Fruit fly (Drosophila melanogaster) whole organism, wandering third instar larva: ENCODE results near the gene OS9.

ENCODE experiments used
- Abd-B ChIP-seq: fragments of >200 bp; optimal IDR thresholded peaks from 2 replicates; lab custom pipeline; 2017; ENCODE audit warnings: missing biosample characterization, missing genetic modification characterization
- CG32264 ChIP-seq: fragments of 200-800 bp; sonication (Bioruptor generic); optimal IDR thresholded peaks from 2 replicates; lab custom pipeline; 2016; ENCODE audit warnings: missing biosample characterization, missing genetic modification characterization
- CG9705 ChIP-seq: fragments of 200-800 bp; sonication (Bioruptor generic); optimal IDR thresholded peaks from 2 replicates; lab custom pipeline; 2018; ENCODE audit warnings: missing biosample characterization, mild to moderate bottlenecking, missing genetic modification characterization
- CrebA ChIP-seq: fragments of 200-800 bp; sonication (Bioruptor generic); optimal IDR thresholded peaks from 2 replicates; lab custom pipeline; 2016; ENCODE audit warnings: missing biosample characterization, mild to moderate bottlenecking, missing genetic modification characterization, borderline replicate concordance
- Dfd ChIP-seq: fragments of >200 bp; optimal IDR thresholded peaks from 2 replicates; lab custom pipeline; 2017; ENCODE audit warnings: missing biosample characterization, missing genetic modification characterization
- Dif ChIP-seq: fragments of 200-275, 200-300 bp; sonication (Bioruptor generic); optimal IDR thresholded peaks from 2 replicates; lab custom pipeline; 2018; ENCODE audit warnings: missing biosample characterization, missing genetic modification characterization; ENCODE audit not compliant: partially characterized antibody
- GATAd ChIP-seq: sonication (Bioruptor generic); optimal IDR thresholded peaks from 2 replicates; lab custom pipeline; 2016; ENCODE audit warnings: missing biosample characterization, missing genetic modification characterization
- HLH106 ChIP-seq: fragments of 200-800 bp; optimal IDR thresholded peaks from 3 replicates; lab custom pipeline; 2019; ENCODE audit warnings: missing biosample characterization, mild to moderate bottlenecking, missing genetic modification characterization, moderate library complexity
- Hnf4 ChIP-seq: fragments of 200-800 bp; sonication (Bioruptor generic); optimal IDR thresholded peaks from 2 replicates; lab custom pipeline; 2016; ENCODE audit warnings: missing biosample characterization, mild to moderate bottlenecking, missing genetic modification characterization
- Hr78 ChIP-seq: fragments of >200 bp; optimal IDR thresholded peaks from 2 replicates; lab custom pipeline; 2017; ENCODE audit warnings: missing biosample characterization, missing genetic modification characterization
- Hr83 ChIP-seq: fragments of 200-300 bp; sonication (Bioruptor generic); optimal IDR thresholded peaks from 2 replicates; lab custom pipeline; 2016; ENCODE audit warnings: missing biosample characterization, mild to moderate bottlenecking, missing genetic modification characterization, moderate library complexity; ENCODE audit not compliant: poor library complexity, severe bottlenecking
- Jra ChIP-seq: sonication (Bioruptor generic); optimal IDR thresholded peaks from 2 replicates; lab custom pipeline; 2016; ENCODE audit warnings: missing biosample characterization, missing genetic modification characterization
- Mio ChIP-seq: sonication (Bioruptor generic); optimal IDR thresholded peaks from 2 replicates; lab custom pipeline; 2016; ENCODE audit warnings: missing biosample characterization, missing genetic modification characterization
- OdsH ChIP-seq: fragments of 200-800 bp; sonication (Bioruptor generic); optimal IDR thresholded peaks from 2 replicates; lab custom pipeline; 2016; ENCODE audit warnings: missing biosample characterization, mild to moderate bottlenecking, missing genetic modification characterization
- Rel ChIP-seq, 2 experiments: fragments of 200-800 bp; sonication (Bioruptor generic) in 1 of 2; optimal IDR thresholded peaks; 2 replicates in 1 of 2; 3 replicates in 1 of 2; lab custom pipeline; 2016 to 2019; ENCODE audit warnings: mild to moderate bottlenecking in 2 of 2, missing biosample characterization in 2 of 2, missing genetic modification characterization in 2 of 2, moderate library complexity in 1 of 2
- Sp1 ChIP-seq: fragments of 200-800 bp; sonication (Bioruptor generic); optimal IDR thresholded peaks from 3 replicates; lab custom pipeline; 2019; ENCODE audit warnings: missing biosample characterization, mild to moderate bottlenecking, missing genetic modification characterization, moderate library complexity
- Vsx2 ChIP-seq: fragments of 200-300, 225-300 bp; sonication (Bioruptor generic); optimal IDR thresholded peaks from 2 replicates; lab custom pipeline; 2018; ENCODE audit warnings: missing biosample characterization, missing genetic modification characterization; ENCODE audit not compliant: partially characterized antibody
- br ChIP-seq: fragments of 200-800 bp; sonication (Bioruptor generic); optimal IDR thresholded peaks from 2 replicates; lab custom pipeline; 2016; ENCODE audit warnings: missing biosample characterization, missing genetic modification characterization
- dl ChIP-seq, 2 experiments: fragments of 175-275, 200-275 bp in 1 of 2; fragments of 200-275 bp in 1 of 2; sonication (Bioruptor generic); optimal IDR thresholded peaks; lab custom pipeline; 2018; ENCODE audit warnings: mild to moderate bottlenecking in 2 of 2, missing biosample characterization in 2 of 2, missing genetic modification characterization in 2 of 2, moderate library complexity in 2 of 2; ENCODE audit not compliant: partially characterized antibody in 2 of 2, insufficient read depth in 1 of 2
- dsf ChIP-seq: sonication (Bioruptor generic); optimal IDR thresholded peaks from 2 replicates; lab custom pipeline; 2016; ENCODE audit warnings: missing biosample characterization, missing genetic modification characterization, borderline replicate concordance
- ey ChIP-seq: fragments of 200-800 bp; sonication (Bioruptor generic); optimal IDR thresholded peaks from 2 replicates; lab custom pipeline; 2016; ENCODE audit warnings: missing biosample characterization, missing genetic modification characterization
- fru ChIP-seq: fragments of 200-800 bp; sonication (Bioruptor generic); optimal IDR thresholded peaks from 3 replicates; lab custom pipeline; 2016; ENCODE audit warnings: missing biosample characterization, mild to moderate bottlenecking, missing genetic modification characterization
- h ChIP-seq: fragments of 200-800 bp; sonication (Bioruptor generic); optimal IDR thresholded peaks from 3 replicates; lab custom pipeline; 2016; ENCODE audit warnings: missing biosample characterization, mild to moderate bottlenecking, missing genetic modification characterization
- lola ChIP-seq: fragments of >200 bp; optimal IDR thresholded peaks from 2 replicates; lab custom pipeline; 2017; ENCODE audit warnings: missing biosample characterization, missing genetic modification characterization
- pan ChIP-seq: fragments of >200 bp; optimal IDR thresholded peaks from 2 replicates; lab custom pipeline; 2017
- psq ChIP-seq: fragments of 200-800 bp; sonication (Bioruptor generic); optimal IDR thresholded peaks from 3 replicates; lab custom pipeline; 2017; ENCODE audit warnings: missing biosample characterization, mild to moderate bottlenecking, missing genetic modification characterization, moderate library complexity
- rgr ChIP-seq: fragments of 200-800 bp; sonication (Bioruptor generic); optimal IDR thresholded peaks from 3 replicates; lab custom pipeline; 2016; ENCODE audit warnings: missing biosample characterization, mild to moderate bottlenecking, missing genetic modification characterization
- sage ChIP-seq: fragments of 200-800 bp; sonication (Bioruptor generic); optimal IDR thresholded peaks from 2 replicates; lab custom pipeline; 2016; ENCODE audit warnings: missing biosample characterization, mild to moderate bottlenecking, missing genetic modification characterization
- tai ChIP-seq: sonication (Bioruptor generic); optimal IDR thresholded peaks from 2 replicates; lab custom pipeline; 2016; ENCODE audit warnings: missing biosample characterization, missing genetic modification characterization
- usp ChIP-seq: fragments of >200 bp; optimal IDR thresholded peaks from 2 replicates; lab custom pipeline; 2017; ENCODE audit warnings: missing biosample characterization, missing genetic modification characterization
- woc ChIP-seq: sonication (Bioruptor generic); optimal IDR thresholded peaks from 2 replicates; lab custom pipeline; 2016; ENCODE audit warnings: missing biosample characterization, mild to moderate bottlenecking, missing genetic modification characterization

Gene OS9

DNA sequence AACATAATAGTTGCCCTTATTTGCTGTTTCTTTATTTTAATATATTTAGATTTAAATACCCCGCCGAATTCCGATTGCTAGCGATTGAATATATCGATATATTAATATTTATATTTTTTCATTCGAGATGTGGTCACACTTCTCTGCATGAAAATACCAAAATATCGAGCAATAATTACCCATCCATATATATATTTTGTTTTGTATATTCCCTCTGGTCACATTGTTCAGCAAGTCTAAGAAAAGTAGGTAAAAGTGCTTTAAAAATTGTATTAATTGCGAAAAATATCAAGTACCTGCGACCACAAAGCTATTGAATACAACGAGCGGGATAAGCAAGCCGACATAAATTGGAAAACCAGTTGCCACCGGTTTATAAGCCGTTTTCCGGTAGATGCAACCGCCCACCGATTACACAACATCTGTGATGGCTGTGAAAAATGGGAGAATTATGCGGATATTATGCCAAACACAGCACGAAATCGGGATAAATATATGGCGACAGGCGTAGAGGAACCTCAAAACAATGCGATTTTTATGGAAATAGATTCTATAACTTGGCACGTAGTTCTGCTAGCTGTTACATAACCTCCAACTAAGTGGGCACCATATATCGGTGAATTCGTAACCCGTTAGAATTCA lies 7.7 kb downstream of the OS9 start, which contains the start of gene COX4:
Gene COX4, plus strand, starts transcription at position 194 of the 642 bp plus-strand sequence.
- TF ChIP-seq Sp1 (GFP tag; lab: Kevin White, UChicago) = no peak
- no peak for TF ChIP-seq br (GFP tag; lab: Kevin White, UChicago)
- no peak for TF ChIP-seq Hr83
- no peak for TF ChIP-seq psq
- TF ChIP-seq Hr78 (GFP tag; lab: Kevin White, UChicago) = no peak
- TF ChIP-seq tai (GFP tag; lab: Kevin White, UChicago) = no peak
- TF ChIP-seq Rel (GFP tag; optimal IDR thresholded peaks at IDR 0.05; lab: Kevin White, UChicago) = no peak
- TF ChIP-seq Rel (tag; optimal IDR thresholded peaks at IDR 0.05; lab: Kevin White, UChicago) = no peak
- peak; percentile 43 for TF ChIP-seq sage (GFP tag; lab: Kevin White, UChicago)
- TF ChIP-seq CrebA (GFP tag; lab: Kevin White, UChicago) = no peak
- TF ChIP-seq Vsx2 (GFP tag; lab: Kevin White, UChicago) = peak; percentile 57
- TF ChIP-seq h (GFP tag; lab: Kevin White, UChicago) = no peak
- TF ChIP-seq rgr (GFP tag; lab: Kevin White, UChicago) = no peak
- TF ChIP-seq HLH106 (tag; lab: Kevin White, UChicago) = no peak
- no peak for TF ChIP-seq OdsH (GFP tag; lab: Kevin White, UChicago)
- no peak for TF ChIP-seq usp (GFP tag; lab: Kevin White, UChicago)
- no peak for TF ChIP-seq Abd-B (GFP tag; lab: Kevin White, UChicago)

- TF ChIP-seq Abd-B (GFP tag; lab: Kevin White, UChicago) (no peak), CG32264 (no peak), Hr78 (GFP tag; lab: Kevin White, UChicago) (no peak), CG9705 (GFP tag; lab: Kevin White, UChicago) (no peak), ey (GFP tag; lab: Kevin White, UChicago) (no peak), HLH106 (tag; lab: Kevin White, UChicago) (no peak), fru (GFP tag; lab: Kevin White, UChicago) (no peak), Dfd (GFP tag; lab: Kevin White, UChicago) (no peak), GATAd (GFP tag; lab: Kevin White, UChicago) (no peak), dsf (GFP tag; lab: Kevin White, UChicago) (no peak)
These were observed 14.1 kb downstream of the OS9 start for dm6 chr2L:19952221-19952620.

DNA sequence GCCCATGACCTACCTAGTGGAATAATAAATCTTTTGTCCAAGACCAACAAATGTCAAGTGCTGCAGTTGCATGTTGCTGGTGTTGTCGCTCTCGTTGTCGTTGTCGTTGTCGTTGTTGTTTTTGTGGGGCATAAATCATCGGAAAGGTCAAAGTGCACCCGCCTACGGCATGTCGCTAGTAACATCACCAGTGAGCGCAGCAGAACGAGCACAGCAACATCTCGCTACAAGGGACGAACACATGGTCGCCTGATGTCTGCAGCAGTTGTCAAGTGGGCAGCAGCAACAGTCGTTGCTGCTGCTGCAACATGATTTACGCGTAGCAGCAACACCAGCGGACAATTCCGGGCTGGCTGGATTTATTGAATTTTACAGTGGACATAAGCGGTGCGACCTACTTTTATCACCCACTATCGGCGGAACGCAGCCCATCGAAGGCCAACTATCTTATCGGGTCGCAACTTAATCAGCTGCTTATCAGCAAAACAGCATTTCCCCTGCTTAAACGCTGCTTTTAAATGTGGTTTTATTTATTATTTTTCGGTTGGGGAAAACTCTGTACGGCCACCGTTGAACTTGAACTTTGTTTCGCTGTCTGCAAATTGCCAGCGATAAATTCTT lies 14.7 kb downstream of the OS9 start:
- TF ChIP-seq CG32264 = no peak
- TF ChIP-seq psq = no peak
- TF ChIP-seq Jra (GFP tag; lab: Kevin White, UChicago) = no peak
- no peak for TF ChIP-seq lola
- TF ChIP-seq dl (GFP tag; optimal IDR thresholded peaks at IDR 0.05; lab: Kevin White, UChicago; ENCODE audit: insufficient read depth in 1 of 2, partially characterized antibody in 2 of 2) = no peak
- no peak for TF ChIP-seq Hnf4 (GFP tag; lab: Kevin White, UChicago)
- TF ChIP-seq pan (lab: Kevin White, UChicago) = no peak
- no peak for TF ChIP-seq usp (GFP tag; lab: Kevin White, UChicago)
- no peak for TF ChIP-seq Dif (GFP tag; lab: Kevin White, UChicago)
- TF ChIP-seq, all 38 proteins: peak for 0

DNA sequence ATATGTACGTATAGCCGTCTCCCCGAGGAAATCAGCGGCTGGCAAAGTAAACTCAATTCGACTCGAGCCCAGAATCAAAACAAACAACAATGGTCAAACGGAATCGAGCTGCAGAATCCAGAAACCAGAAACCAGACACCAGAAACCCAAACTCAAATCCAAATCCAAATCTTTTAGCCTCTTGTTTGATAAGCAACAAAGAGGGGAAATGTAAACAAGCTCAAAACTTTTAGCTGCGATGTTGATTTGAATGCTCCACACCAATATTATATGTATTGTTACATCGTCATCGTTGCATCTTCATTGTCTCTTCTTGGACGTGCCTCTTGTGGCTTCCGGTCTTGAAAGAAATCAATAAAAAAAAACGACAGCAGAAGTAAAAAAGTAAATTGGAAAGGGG lies 16.7 kb downstream of the OS9 start:
- peak; percentile 25 for TF ChIP-seq woc
- peak; percentile 11 for TF ChIP-seq fru (GFP tag; lab: Kevin White, UChicago)
- no peak for TF ChIP-seq h (GFP tag; lab: Kevin White, UChicago)
- no peak for TF ChIP-seq Mio (GFP tag; lab: Kevin White, UChicago)
